Worm (Caenorhabditis elegans) whole organism, mixed stage, embryonic: ENCODE measurements around the gene zig-10.
A peak's percentile ranks its signal among the peaks of the same experiment; 100 is the strongest.

Experiments used
- blmp-1 ChIP-seq: fragments of 150-350 bp; optimal IDR thresholded peaks from 2 replicates; lab custom pipeline; 2014; ENCODE audit warnings: missing biosample characterization, missing genetic modification characterization
- ces-1 ChIP-seq: fragments of 150-350 bp; optimal IDR thresholded peaks from 2 replicates; lab custom pipeline; 2014; ENCODE audit warnings: missing biosample characterization, missing genetic modification reagents, missing genetic modification characterization
- drap-1 ChIP-seq: fragments of 200-800 bp; sonication (Bioruptor generic); optimal IDR thresholded peaks from 3 replicates; lab custom pipeline; 2018; ENCODE audit warnings: mild to moderate bottlenecking, missing genetic modification characterization, missing compliant biosample characterization
- nhr-12 ChIP-seq: fragments of 150-350 bp; optimal IDR thresholded peaks from 2 replicates; lab custom pipeline; 2014; ENCODE audit warnings: missing biosample characterization, missing genetic modification characterization
- nhr-28 ChIP-seq: fragments of 150-350 bp; optimal IDR thresholded peaks from 2 replicates; lab custom pipeline; 2014; ENCODE audit warnings: missing biosample characterization, missing genetic modification characterization
- nhr-76 ChIP-seq: sonication (generic microtip); optimal IDR thresholded peaks from 2 replicates; lab custom pipeline; 2017; ENCODE audit warnings: missing biosample characterization, missing genetic modification characterization
- pha-4 ChIP-seq: fragments of 150-350 bp; optimal IDR thresholded peaks from 2 replicates; lab custom pipeline; 2018; ENCODE audit warnings: missing biosample characterization, missing genetic modification reagents, missing genetic modification characterization
- snpc-4 ChIP-seq: fragments of 150-350 bp; optimal IDR thresholded peaks from 2 replicates; lab custom pipeline; 2014; ENCODE audit warnings: missing biosample characterization, missing genetic modification characterization
- sptf-1 ChIP-seq: sonication (generic microtip); optimal IDR thresholded peaks from 2 replicates; lab custom pipeline; 2017; ENCODE audit warnings: mild to moderate bottlenecking, missing genetic modification characterization, moderate library complexity, missing compliant biosample characterization
- unc-62 ChIP-seq: fragments of 150-350 bp; optimal IDR thresholded peaks from 2 replicates; lab custom pipeline; 2014; ENCODE audit warnings: missing biosample characterization, missing genetic modification reagents, missing genetic modification characterization
- ztf-11 ChIP-seq: fragments of 150-350 bp; optimal IDR thresholded peaks from 2 replicates; lab custom pipeline; 2014; ENCODE audit warnings: missing biosample characterization, missing genetic modification characterization

DNA sequence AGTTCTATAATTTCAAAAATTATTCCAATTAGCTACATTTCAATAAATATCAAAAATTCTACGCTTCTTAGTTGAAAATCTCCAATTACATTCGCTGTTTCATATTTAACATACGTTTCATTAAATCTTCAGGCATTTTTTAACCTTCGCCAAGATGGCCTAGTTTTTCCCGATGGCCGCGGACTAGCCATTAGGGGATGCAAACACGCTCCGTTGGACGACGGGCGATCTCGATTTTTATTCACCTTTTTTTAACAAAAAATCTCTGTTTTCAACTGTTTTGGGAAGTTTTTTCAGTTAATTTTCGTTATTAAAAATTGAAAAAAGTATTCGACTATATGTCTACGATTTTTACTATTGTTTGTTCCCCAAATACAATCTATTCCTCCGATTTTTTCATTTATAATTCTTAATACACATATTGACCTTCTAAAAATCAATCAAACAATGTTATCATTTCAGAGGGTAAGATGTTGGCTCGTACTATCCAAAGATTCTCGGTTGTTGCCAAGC is 15.3 kb upstream of the zig-10 start, which contains the start of gene F58F12.1:
- no peak for TF ChIP-seq ztf-11 (tag; lab: Kevin White, UChicago)
- no peak for TF ChIP-seq nhr-76 (tag; lab: Kevin White, UChicago)
- peak; percentile 22 for TF ChIP-seq ces-1
- no peak for TF ChIP-seq blmp-1
- TF ChIP-seq nhr-28 (tag; lab: Kevin White, UChicago) = no peak
- TF ChIP-seq sptf-1 = peak; percentile 12
- no peak for TF ChIP-seq drap-1 (GFP tag; lab: Kevin White, UChicago)
- TF ChIP-seq unc-62 = no peak
- no peak for TF ChIP-seq nhr-12 (tag; lab: Kevin White, UChicago)
- TF ChIP-seq snpc-4 (tag; lab: Kevin White, UChicago) = no peak
- no peak for TF ChIP-seq pha-4
